Fruit fly (Drosophila melanogaster) whole organism, embryonic: ENCODE data around the gene Pvf1.
A peak's percentile ranks its signal among the peaks of the same experiment; 100 is the strongest.

Source experiments
- Adf1 ChIP-seq: fragments of 200-800 bp; sonication (Bioruptor generic); IDR thresholded peaks from 2 replicates; pipeline ENCODE4 v1.3.6; 2022; ENCODE audit warnings: missing biosample characterization, missing genetic modification characterization
- Atf3 ChIP-seq: fragments of 200-800 bp; sonication (Bioruptor generic); optimal IDR thresholded peaks from 3 replicates; lab custom pipeline; 2016; ENCODE audit warnings: missing biosample characterization, missing genetic modification characterization
- Blimp-1 ChIP-seq: fragments of 200-800 bp; sonication (Bioruptor generic); optimal IDR thresholded peaks from 3 replicates; lab custom pipeline; 2018; ENCODE audit warnings: missing biosample characterization, missing genetic modification characterization, mild to moderate bottlenecking, moderate library complexity, missing genetic modification reagents
- CG10321 ChIP-seq: fragments of 200-800 bp; sonication (Bioruptor generic); IDR thresholded peaks from 2 replicates; pipeline ENCODE4 v1.3.6; 2022; ENCODE audit warnings: missing biosample characterization, missing genetic modification characterization
- CG10979 ChIP-seq: fragments of 200-800 bp; sonication (Bioruptor generic); optimal IDR thresholded peaks from 2 replicates; lab custom pipeline; 2018; ENCODE audit warnings: missing biosample characterization, mild to moderate bottlenecking, missing genetic modification characterization, moderate library complexity
- CG11456 ChIP-seq: fragments of 200-800 bp; sonication (Bioruptor generic); IDR thresholded peaks from 3 replicates; pipeline ENCODE4 v1.3.6; 2022; ENCODE audit warnings: missing biosample characterization, missing genetic modification characterization
- CG12942 ChIP-seq: fragments of 200-800 bp; sonication (Bioruptor generic); optimal IDR thresholded peaks from 3 replicates; lab custom pipeline; 2016; ENCODE audit warnings: missing biosample characterization, missing genetic modification characterization
- CG13624 ChIP-seq: fragments of 200-800 bp; sonication (Bioruptor generic); optimal IDR thresholded peaks from 2 replicates; lab custom pipeline; 2016; ENCODE audit warnings: missing biosample characterization, missing genetic modification characterization
- CG14710 ChIP-seq: fragments of 200-800 bp; sonication (Bioruptor generic); optimal IDR thresholded peaks from 3 replicates; lab custom pipeline; 2019; ENCODE audit warnings: missing biosample characterization, mild to moderate bottlenecking, missing genetic modification characterization, moderate library complexity
- CG15696 ChIP-seq: fragments of 200-800 bp; sonication (Bioruptor generic); optimal IDR thresholded peaks from 2 replicates; lab custom pipeline; 2019; ENCODE audit warnings: missing biosample characterization, mild to moderate bottlenecking, missing genetic modification characterization, moderate library complexity
- CG16779 ChIP-seq: fragments of 200-800 bp; sonication (Bioruptor generic); IDR thresholded peaks from 2 replicates; pipeline ENCODE4 v1.3.6; 2022; ENCODE audit warnings: missing biosample characterization, missing genetic modification characterization
- CG16815 ChIP-seq: fragments of 200-800 bp; sonication (Bioruptor generic); optimal IDR thresholded peaks from 3 replicates; lab custom pipeline; 2017; ENCODE audit warnings: missing biosample characterization, mild to moderate bottlenecking, missing genetic modification characterization
- CG17612 ChIP-seq: fragments of 200-800 bp; sonication (Bioruptor generic); IDR thresholded peaks from 2 replicates; pipeline ENCODE4 v1.3.6; 2022; ENCODE audit warnings: missing biosample characterization, missing genetic modification characterization
- CG32767 ChIP-seq: fragments of 200-800 bp; sonication (Bioruptor generic); IDR thresholded peaks from 2 replicates; pipeline ENCODE4 v1.3.6; 2022; ENCODE audit warnings: missing biosample characterization, missing genetic modification characterization
- CG34422 ChIP-seq: fragments of 200-800 bp; sonication (Bioruptor generic); IDR thresholded peaks from 3 replicates; pipeline ENCODE4 v1.3.6; 2022; ENCODE audit warnings: missing biosample characterization, missing genetic modification characterization
- CG5180 ChIP-seq: fragments of 200-800 bp; sonication (Bioruptor generic); optimal IDR thresholded peaks from 3 replicates; lab custom pipeline; 2017; ENCODE audit warnings: missing biosample characterization, missing genetic modification characterization, mild to moderate bottlenecking, moderate library complexity, missing genetic modification reagents
- CG6813 ChIP-seq: fragments of 200-800 bp; sonication (Bioruptor generic); optimal IDR thresholded peaks from 2 replicates; lab custom pipeline; 2017; ENCODE audit warnings: missing biosample characterization, missing genetic modification characterization, mild to moderate bottlenecking, moderate library complexity, missing genetic modification reagents
- CG7372 ChIP-seq: fragments of 200-800 bp; sonication (Bioruptor generic); IDR thresholded peaks from 2 replicates; pipeline ENCODE4 v1.3.6; 2022; ENCODE audit warnings: missing biosample characterization, missing genetic modification characterization
- CG8924 ChIP-seq: fragments of 200-800 bp; optimal IDR thresholded peaks from 3 replicates; lab custom pipeline; 2019; ENCODE audit warnings: missing biosample characterization, mild to moderate bottlenecking, missing genetic modification characterization, moderate library complexity
- CG8944 ChIP-seq: fragments of 200-800 bp; sonication (Bioruptor generic); optimal IDR thresholded peaks from 3 replicates; lab custom pipeline; 2016; ENCODE audit warnings: missing biosample characterization, missing genetic modification characterization
- CG9609 ChIP-seq: fragments of 200-800 bp; sonication (Bioruptor generic); optimal IDR thresholded peaks from 3 replicates; lab custom pipeline; 2016; ENCODE audit warnings: missing biosample characterization, missing genetic modification characterization
- H15 ChIP-seq: fragments of 200-800 bp; sonication (Bioruptor generic); IDR thresholded peaks from 3 replicates; pipeline ENCODE4 v1.3.6; 2022; ENCODE audit warnings: missing biosample characterization, missing genetic modification characterization
- Neu2 ChIP-seq: fragments of 200-800 bp; sonication (Bioruptor generic); optimal IDR thresholded peaks from 3 replicates; lab custom pipeline; 2016; ENCODE audit warnings: missing biosample characterization, missing genetic modification characterization, borderline replicate concordance
- Nf-YB ChIP-seq: fragments of 200-800 bp; sonication (Bioruptor generic); optimal IDR thresholded peaks from 3 replicates; lab custom pipeline; 2019; ENCODE audit warnings: missing biosample characterization, mild to moderate bottlenecking, missing genetic modification characterization, moderate library complexity
- Ptx1 ChIP-seq: fragments of 200-800 bp; sonication (Bioruptor generic); IDR thresholded peaks from 2 replicates; pipeline ENCODE4 v1.3.6; 2022; ENCODE audit warnings: missing biosample characterization, missing genetic modification characterization
- Taf1 ChIP-seq: fragments of 200-800 bp; sonication (Bioruptor generic); IDR thresholded peaks from 2 replicates; pipeline ENCODE4 v1.3.6; 2022; ENCODE audit warnings: missing biosample characterization, missing genetic modification characterization
- ap ChIP-seq: fragments of 200-800 bp; sonication (Bioruptor generic); IDR thresholded peaks from 2 replicates; pipeline ENCODE4 v1.3.6; 2022; ENCODE audit warnings: missing biosample characterization, missing genetic modification characterization
- ase ChIP-seq: fragments of 200-800 bp; sonication (Bioruptor generic); IDR thresholded peaks from 3 replicates; pipeline ENCODE4 v1.3.6; 2022; ENCODE audit warnings: missing biosample characterization, missing genetic modification characterization
- caup ChIP-seq: fragments of 200-800 bp; sonication (Bioruptor generic); optimal IDR thresholded peaks from 3 replicates; lab custom pipeline; 2017; ENCODE audit warnings: missing biosample characterization, mild to moderate bottlenecking, missing genetic modification characterization, moderate library complexity; ENCODE audit not compliant: severe bottlenecking
- cg ChIP-seq: fragments of 200-800 bp; sonication (Bioruptor generic); optimal IDR thresholded peaks from 3 replicates; lab custom pipeline; 2019; ENCODE audit warnings: missing biosample characterization, mild to moderate bottlenecking, missing genetic modification characterization, moderate library complexity
- corto ChIP-seq: fragments of 200-800 bp; sonication (Bioruptor generic); optimal IDR thresholded peaks from 2 replicates; lab custom pipeline; 2016; ENCODE audit warnings: missing biosample characterization, mild to moderate bottlenecking, missing genetic modification characterization, moderate library complexity
- crc ChIP-seq: fragments of 200-800 bp; sonication (Bioruptor generic); optimal IDR thresholded peaks from 2 replicates; lab custom pipeline; 2016; ENCODE audit warnings: missing biosample characterization, missing genetic modification characterization
- dimm ChIP-seq: fragments of 200-800 bp; sonication (Bioruptor generic); IDR thresholded peaks from 2 replicates; pipeline ENCODE4 v1.3.6; 2022; ENCODE audit warnings: missing biosample characterization, missing genetic modification characterization
- dm ChIP-seq: fragments of 200-800 bp; sonication (Bioruptor generic); optimal IDR thresholded peaks from 3 replicates; lab custom pipeline; 2016; ENCODE audit warnings: missing biosample characterization, missing genetic modification characterization
- dpn ChIP-seq, 2 experiments: fragments of 200-800 bp; sonication (Bioruptor generic); optimal IDR thresholded peaks; 3 replicates each; lab custom pipeline; 2016; ENCODE audit warnings: missing biosample characterization in 2 of 2, missing genetic modification characterization in 2 of 2
- esg ChIP-seq: fragments of 200-800 bp; sonication (Bioruptor generic); conservative IDR thresholded peaks from 2 replicates; pipeline ENCODE4 v1.3.6; 2022; ENCODE audit warnings: missing biosample characterization, missing genetic modification characterization
- ewg ChIP-seq: fragments of 200-800 bp; sonication (Bioruptor generic); optimal IDR thresholded peaks from 3 replicates; lab custom pipeline; 2017; ENCODE audit warnings: mild to moderate bottlenecking, missing biosample characterization, missing genetic modification reagents, missing genetic modification characterization
- gcm2 ChIP-seq: fragments of 200-800 bp; sonication (Bioruptor generic); optimal IDR thresholded peaks from 2 replicates; lab custom pipeline; 2016; ENCODE audit warnings: missing biosample characterization, missing genetic modification characterization
- gt ChIP-seq: fragments of 200-800 bp; sonication (Bioruptor generic); IDR thresholded peaks from 2 replicates; pipeline ENCODE4 v1.3.6; 2022; ENCODE audit warnings: missing biosample characterization, missing genetic modification characterization
- hkb ChIP-seq, 2 experiments: fragments of 200-800 bp in 1 of 2; fragments of >200 bp in 1 of 2; sonication (Bioruptor generic) in 1 of 2; IDR thresholded peaks in 1 of 2; optimal IDR thresholded peaks in 1 of 2; 2 replicates each; pipeline versions ENCODE4 v1.3.6 to Lab custom; 2017 to 2022; ENCODE audit warnings: missing biosample characterization in 1 of 2, missing genetic modification characterization in 1 of 2
- hth ChIP-seq: fragments of >200 bp; optimal IDR thresholded peaks from 2 replicates; lab custom pipeline; 2017; ENCODE audit warnings: inconsistent platforms
- mld ChIP-seq: fragments of 200-800 bp; sonication (Bioruptor generic); IDR thresholded peaks from 3 replicates; pipeline ENCODE4 v1.3.6; 2022; ENCODE audit warnings: missing biosample characterization, missing genetic modification characterization; ENCODE audit not compliant: partially characterized antibody
- nerfin-1 ChIP-seq: fragments of 200-800 bp; sonication (Bioruptor generic); optimal IDR thresholded peaks from 3 replicates; lab custom pipeline; 2019; ENCODE audit warnings: missing biosample characterization, mild to moderate bottlenecking, missing genetic modification characterization, moderate library complexity
- ranshi ChIP-seq: fragments of 200-800 bp; sonication (Bioruptor generic); IDR thresholded peaks from 2 replicates; pipeline ENCODE4 v1.3.6; 2022; ENCODE audit warnings: missing biosample characterization, missing genetic modification characterization
- ro ChIP-seq: fragments of 200-800 bp; sonication (Bioruptor generic); IDR thresholded peaks from 2 replicates; pipeline ENCODE4 v1.3.6; 2022; ENCODE audit warnings: missing biosample characterization, missing genetic modification characterization
- schlank ChIP-seq: fragments of 200-800 bp; sonication (Bioruptor generic); optimal IDR thresholded peaks from 2 replicates; lab custom pipeline; 2018; ENCODE audit warnings: missing biosample characterization, mild to moderate bottlenecking, missing genetic modification characterization
- slou ChIP-seq: fragments of 200-800 bp; sonication (Bioruptor generic); optimal IDR thresholded peaks from 3 replicates; lab custom pipeline; 2016; ENCODE audit warnings: missing biosample characterization, missing genetic modification characterization
- so ChIP-seq: fragments of 200-800 bp; sonication (Bioruptor generic); IDR thresholded peaks from 3 replicates; pipeline ENCODE4 v1.3.6; 2022; ENCODE audit warnings: missing biosample characterization, missing genetic modification characterization
- sob ChIP-seq: fragments of 200-800 bp; sonication (Bioruptor generic); IDR thresholded peaks from 2 replicates; pipeline ENCODE4 v1.3.6; 2022; ENCODE audit warnings: missing biosample characterization, missing genetic modification characterization

Gene Pvf1

DNA sequence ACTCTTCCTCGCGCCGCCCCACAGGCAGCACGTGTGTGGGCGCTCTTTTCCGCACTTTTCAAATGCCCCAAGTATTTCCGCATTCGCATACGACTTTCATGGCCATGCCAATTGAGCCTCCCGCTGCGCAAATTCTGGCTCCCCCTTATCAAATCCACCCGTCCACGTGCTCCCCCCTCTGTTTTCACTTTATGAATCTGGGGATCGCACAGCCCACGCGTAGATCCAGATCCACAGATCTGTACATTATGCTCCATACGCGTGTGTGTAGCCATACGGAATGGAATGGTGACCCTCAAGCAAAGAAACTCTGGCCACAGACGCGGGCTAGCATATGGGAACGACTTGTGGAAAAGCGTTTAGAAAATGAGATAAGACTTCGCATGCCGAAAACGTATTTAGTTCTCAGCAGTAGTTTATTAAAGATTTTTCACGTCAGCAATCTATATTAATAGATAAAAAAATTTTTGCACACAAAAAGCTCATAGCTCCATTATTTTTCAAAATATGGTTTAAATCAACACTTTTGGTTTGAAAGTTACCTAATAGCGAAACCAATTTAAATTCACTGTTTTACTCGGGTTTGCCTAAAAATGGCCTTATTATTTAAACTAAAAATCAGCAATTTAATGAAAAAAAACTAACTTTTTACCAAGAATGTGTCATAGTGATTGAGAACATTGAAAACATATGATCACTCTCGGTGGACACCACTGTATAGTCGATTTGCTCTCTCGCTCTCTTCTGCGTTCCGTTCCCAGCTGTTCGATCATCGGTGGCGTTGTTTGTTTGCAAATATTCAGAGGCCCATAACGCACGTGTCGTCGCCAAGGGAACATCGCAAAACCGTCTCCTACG lies 42.9 kb upstream of the Pvf1 start (continued):
- TF ChIP-seq ro (GFP tag; lab: Robert Waterston, UW): no peak
- no peak for TF ChIP-seq CG12942 (GFP tag; lab: Kevin White, UChicago)
- no peak for TF ChIP-seq hth (lab: Kevin White, UChicago)
- TF ChIP-seq ranshi (GFP tag; lab: Robert Waterston, UW): no peak
- no peak for TF ChIP-seq mld
- no peak for TF ChIP-seq schlank
- TF ChIP-seq H15: no peak
- no peak for TF ChIP-seq CG32767 (GFP tag; lab: Robert Waterston, UW)
- no peak for TF ChIP-seq nerfin-1 (tag; lab: Kevin White, UChicago)
- TF ChIP-seq CG11456: peak; percentile 52; the same call in 1 of the 3 replicates
- peak; percentile 35 for TF ChIP-seq ewg (GFP tag; lab: Kevin White, UChicago)
- no peak for TF ChIP-seq CG16779 (GFP tag; lab: Robert Waterston, UW)
- peak; percentile 29 for TF ChIP-seq CG8944
- no peak for TF ChIP-seq Adf1 (GFP tag; lab: Robert Waterston, UW)
- peak; percentile 49 for TF ChIP-seq Nf-YB (GFP tag; lab: Kevin White, UChicago)
- no peak for TF ChIP-seq hkb (optimal IDR thresholded peaks at IDR 0.05; lab: Kevin White, UChicago)
- no peak for TF ChIP-seq hkb (GFP tag; IDR thresholded peaks at IDR 0.05; lab: Robert Waterston, UW)
- no peak for TF ChIP-seq dimm (GFP tag; lab: Robert Waterston, UW)
- TF ChIP-seq Blimp-1 (GFP tag; lab: Kevin White, UChicago): peak; percentile 25
- TF ChIP-seq sob (GFP tag; lab: Robert Waterston, UW): peak; percentile 37; the same call in 1 of the 2 replicates
- no peak for TF ChIP-seq CG34422 (GFP tag; lab: Robert Waterston, UW)
- TF ChIP-seq CG16815 (GFP tag; lab: Kevin White, UChicago): peak; percentile 62
- TF ChIP-seq CG10979 (tag; lab: Kevin White, UChicago): peak; percentile 57
- no peak for TF ChIP-seq cg (GFP tag; lab: Kevin White, UChicago)
- no peak for TF ChIP-seq Neu2 (GFP tag; lab: Kevin White, UChicago)
- no peak; the same call in 1 of the 2 replicates for TF ChIP-seq Taf1 (GFP tag; lab: Robert Waterston, UW)
- peak; percentile 66 for TF ChIP-seq CG8924 (tag; lab: Kevin White, UChicago)
- TF ChIP-seq ap (GFP tag; lab: Robert Waterston, UW): no peak
- peak; percentile 11 for TF ChIP-seq Atf3 (GFP tag; lab: Kevin White, UChicago)
- TF ChIP-seq CG15696 (tag; lab: Kevin White, UChicago): peak; percentile 23
- no peak for TF ChIP-seq gt
- no peak for TF ChIP-seq CG10321
- TF ChIP-seq CG7372 (GFP tag; lab: Robert Waterston, UW): 0 out of 2 replicates have a peak, but pooled peaks have one; percentile 29
- peak; percentile 19 for TF ChIP-seq gcm2 (GFP tag; lab: Kevin White, UChicago)
- no peak for TF ChIP-seq so (GFP tag; lab: Robert Waterston, UW)
- peak; percentile 48; the same call in 1 of the 2 replicates for TF ChIP-seq Ptx1 (GFP tag; lab: Robert Waterston, UW)
- TF ChIP-seq esg (GFP tag; lab: Robert Waterston, UW): peak; percentile 54
- TF ChIP-seq corto (GFP tag; lab: Kevin White, UChicago): no peak
- TF ChIP-seq ase (GFP tag; lab: Robert Waterston, UW): no peak
- TF ChIP-seq dpn (GFP tag; optimal IDR thresholded peaks at IDR 0.05; lab: Kevin White, UChicago): peak; percentile 51 to 62
- peak; percentile 27 for TF ChIP-seq slou (GFP tag; lab: Kevin White, UChicago)
- TF ChIP-seq CG17612 (GFP tag; lab: Robert Waterston, UW): no peak
- peak; percentile 48 for TF ChIP-seq CG14710 (tag; lab: Kevin White, UChicago)
- TF ChIP-seq crc (GFP tag; lab: Kevin White, UChicago): peak; percentile 6
- TF ChIP-seq CG5180 (GFP tag; lab: Kevin White, UChicago): peak; percentile 24
- peak; percentile 19 for TF ChIP-seq CG6813 (GFP tag; lab: Kevin White, UChicago)
- TF ChIP-seq caup (GFP tag; lab: Kevin White, UChicago): peak; percentile 47
- TF ChIP-seq CG13624: peak; percentile 78
- peak; percentile 46 for TF ChIP-seq dm (GFP tag; lab: Kevin White, UChicago)
- peak; percentile 44 for TF ChIP-seq CG9609 (GFP tag; lab: Kevin White, UChicago)
